Worm (Caenorhabditis elegans) whole organism, L3 larva: Measurements from ENCODE around the gene ZK105.13.

Source experiments
- R02D3.7 ChIP-seq: fragments of 150-350 bp; optimal IDR thresholded peaks from 2 replicates; lab custom pipeline; 2014; ENCODE audit warnings: missing biosample characterization, missing genetic modification characterization
- ama-1 ChIP-seq: fragments of 150-350 bp; optimal IDR thresholded peaks from 2 replicates; lab custom pipeline; 2018
- ceh-16 ChIP-seq: sonication (generic microtip); optimal IDR thresholded peaks from 2 replicates; lab custom pipeline; 2017; ENCODE audit warnings: missing biosample characterization, missing genetic modification characterization
- ceh-28 ChIP-seq: fragments of 150-350 bp; optimal IDR thresholded peaks from 2 replicates; lab custom pipeline; 2014; ENCODE audit warnings: missing biosample characterization, missing genetic modification reagents, missing genetic modification characterization
- ceh-9 ChIP-seq: sonication (generic microtip); optimal IDR thresholded peaks from 2 replicates; lab custom pipeline; 2018; ENCODE audit warnings: missing biosample characterization, missing genetic modification characterization
- egl-27 ChIP-seq: sonication (generic microtip); optimal IDR thresholded peaks from 4 replicates; lab custom pipeline; 2017; ENCODE audit warnings: missing biosample characterization, missing genetic modification reagents, missing genetic modification characterization
- egl-5 ChIP-seq: fragments of 150-350 bp; optimal IDR thresholded peaks from 2 replicates; lab custom pipeline; 2017; ENCODE audit warnings: missing biosample characterization, missing genetic modification reagents, missing genetic modification characterization, inconsistent platforms
- elt-2 ChIP-seq: sonication (generic microtip); optimal IDR thresholded peaks from 2 replicates; lab custom pipeline; 2016; ENCODE audit warnings: missing genetic modification reagents, mild to moderate bottlenecking, missing genetic modification characterization, missing compliant biosample characterization
- elt-3 ChIP-seq, 3 experiments: fragments of 150-350 bp in 1 of 3; sonication (generic microtip) in 2 of 3; optimal IDR thresholded peaks; 2 replicates in 2 of 3; 4 replicates in 1 of 3; lab custom pipeline; 2014 to 2017; ENCODE audit warnings: missing biosample characterization in 3 of 3, missing genetic modification characterization in 3 of 3
- fkh-10 ChIP-seq: sonication (generic microtip); optimal IDR thresholded peaks from 2 replicates; lab custom pipeline; 2017; ENCODE audit warnings: missing biosample characterization, missing genetic modification reagents, missing genetic modification characterization
- fos-1 ChIP-seq: fragments of 150-350 bp; optimal IDR thresholded peaks from 2 replicates; lab custom pipeline; 2014; ENCODE audit warnings: missing biosample characterization, missing genetic modification characterization
- hmg-11 ChIP-seq: sonication (generic microtip); optimal IDR thresholded peaks from 2 replicates; lab custom pipeline; 2016; ENCODE audit warnings: missing genetic modification characterization, missing compliant biosample characterization
- lin-15B ChIP-seq: fragments of 150-350 bp; optimal IDR thresholded peaks from 2 replicates; lab custom pipeline; 2014; ENCODE audit warnings: missing biosample characterization, missing genetic modification characterization
- lin-39 ChIP-seq: fragments of 150-350 bp; optimal IDR thresholded peaks from 2 replicates; lab custom pipeline; 2018; ENCODE audit warnings: missing biosample characterization, missing genetic modification reagents, missing genetic modification characterization
- lsy-12 ChIP-seq: sonication (generic microtip); optimal IDR thresholded peaks from 2 replicates; lab custom pipeline; 2016; ENCODE audit warnings: mild to moderate bottlenecking, missing genetic modification characterization, missing compliant biosample characterization
- mdl-1 ChIP-seq: fragments of 150-350 bp; optimal IDR thresholded peaks from 2 replicates; lab custom pipeline; 2014; ENCODE audit warnings: missing biosample characterization, missing genetic modification characterization
- mml-1 ChIP-seq: fragments of 150-350 bp; sonication (generic microtip); optimal IDR thresholded peaks from 3 replicates; lab custom pipeline; 2014; ENCODE audit warnings: missing biosample characterization, missing genetic modification characterization
- nfya-1 ChIP-seq: sonication (generic microtip); optimal IDR thresholded peaks from 2 replicates; lab custom pipeline; 2017; ENCODE audit warnings: missing genetic modification characterization, mild to moderate bottlenecking, missing compliant biosample characterization, antibody characterized with exemption, moderate library complexity; ENCODE audit not compliant: insufficient read depth
- nhr-11 ChIP-seq: fragments of 150-350 bp; optimal IDR thresholded peaks from 2 replicates; lab custom pipeline; 2014; ENCODE audit warnings: missing biosample characterization, missing genetic modification characterization
- nhr-12 ChIP-seq: fragments of 150-350 bp; optimal IDR thresholded peaks from 2 replicates; lab custom pipeline; 2014; ENCODE audit warnings: missing biosample characterization, missing genetic modification characterization
- nhr-23 ChIP-seq: fragments of 150-350 bp; optimal IDR thresholded peaks from 2 replicates; lab custom pipeline; 2014; ENCODE audit warnings: missing biosample characterization, missing genetic modification reagents, missing genetic modification characterization
- nhr-237 ChIP-seq: fragments of 150-350 bp; optimal IDR thresholded peaks from 2 replicates; lab custom pipeline; 2014; ENCODE audit warnings: missing biosample characterization, missing genetic modification characterization
- nhr-25 ChIP-seq: sonication (generic microtip); optimal IDR thresholded peaks from 2 replicates; lab custom pipeline; 2017; ENCODE audit warnings: missing biosample characterization, missing genetic modification characterization
- nhr-28 ChIP-seq: fragments of 150-350 bp; optimal IDR thresholded peaks from 2 replicates; lab custom pipeline; 2014; ENCODE audit warnings: missing biosample characterization, missing genetic modification characterization
- nhr-43 ChIP-seq: sonication (generic microtip); optimal IDR thresholded peaks from 2 replicates; lab custom pipeline; 2016; ENCODE audit warnings: mild to moderate bottlenecking, missing genetic modification characterization, missing compliant biosample characterization; ENCODE audit not compliant: poor library complexity, severe bottlenecking
- nhr-76 ChIP-seq: fragments of 150-350 bp; sonication (generic microtip); optimal IDR thresholded peaks from 5 replicates; lab custom pipeline; 2014; ENCODE audit warnings: missing biosample characterization, missing genetic modification characterization
- nhr-77 ChIP-seq: fragments of 150-350 bp; optimal IDR thresholded peaks from 2 replicates; lab custom pipeline; 2014; ENCODE audit warnings: missing biosample characterization, missing genetic modification characterization
- pqm-1 ChIP-seq: fragments of 150-350 bp; optimal IDR thresholded peaks from 2 replicates; lab custom pipeline; 2017; ENCODE audit warnings: missing biosample characterization, missing genetic modification characterization, inconsistent platforms
- sea-2 ChIP-seq: fragments of 150-350 bp; sonication (generic microtip); optimal IDR thresholded peaks from 4 replicates; lab custom pipeline; 2014; ENCODE audit warnings: missing biosample characterization, missing genetic modification reagents, missing genetic modification characterization
- skn-1 ChIP-seq: fragments of 150-350 bp; optimal IDR thresholded peaks from 2 replicates; lab custom pipeline; 2014; ENCODE audit warnings: missing biosample characterization, missing genetic modification characterization
- snpc-4 ChIP-seq: fragments of 150-350 bp; optimal IDR thresholded peaks from 2 replicates; lab custom pipeline; 2014; ENCODE audit warnings: missing biosample characterization, missing genetic modification characterization
- tbx-2 ChIP-seq: sonication (generic microtip); optimal IDR thresholded peaks from 2 replicates; lab custom pipeline; 2016; ENCODE audit warnings: mild to moderate bottlenecking, missing genetic modification characterization, missing compliant biosample characterization
- unc-39 ChIP-seq: sonication (generic microtip); optimal IDR thresholded peaks from 4 replicates; lab custom pipeline; 2017; ENCODE audit warnings: missing biosample characterization, missing genetic modification characterization
- unc-62 ChIP-seq: fragments of 150-350 bp; sonication (generic microtip); optimal IDR thresholded peaks from 4 replicates; lab custom pipeline; 2014; ENCODE audit warnings: missing biosample characterization, missing genetic modification reagents, missing genetic modification characterization
- ztf-11 ChIP-seq: fragments of 150-350 bp; optimal IDR thresholded peaks from 2 replicates; lab custom pipeline; 2014; ENCODE audit warnings: missing biosample characterization, missing genetic modification characterization
- ztf-4 ChIP-seq: fragments of 150-350 bp; optimal IDR thresholded peaks from 2 replicates; lab custom pipeline; 2014; ENCODE audit warnings: missing biosample characterization, missing genetic modification characterization

Gene ZK105.13

ce11 chrV:7744068-7744467, 31.1 kb upstream of the ZK105.13 start:
- no peak for TF ChIP-seq ceh-9 (tag; lab: Kevin White, UChicago)
- peak; percentile 98 for TF ChIP-seq elt-2 (tag; lab: Kevin White, UChicago)
- TF ChIP-seq, all 47 proteins: peak for 1

- TF ChIP-seq fos-1 (tag; lab: Kevin White, UChicago) (no peak), nhr-77 (no peak), nhr-25 (no peak), nhr-76 (tag; lab: Kevin White, UChicago) (no peak), ceh-16 (tag; lab: Kevin White, UChicago) (no peak), skn-1 (tag; lab: Kevin White, UChicago) (no peak), egl-27 (tag; lab: Kevin White, UChicago) (no peak), mdl-1 (tag; lab: Kevin White, UChicago) (no peak), elt-2 (tag; lab: Kevin White, UChicago) (no peak), nhr-43 (tag; lab: Kevin White, UChicago) (no peak), lin-39 (no peak), elt-3 (tag; optimal IDR thresholded peaks at IDR 0.05; lab: Kevin White, UChicago) (no peak), snpc-4 (tag; lab: Kevin White, UChicago) (no peak), nhr-23 (tag; lab: Kevin White, UChicago) (no peak), pqm-1 (tag; lab: Kevin White, UChicago) (no peak), nfya-1 (no peak), mml-1 (tag; lab: Kevin White, UChicago) (no peak), unc-39 (no peak), nhr-237 (tag; lab: Kevin White, UChicago) (no peak)
These were observed 29.6 kb upstream of the ZK105.13 start, which contains the start of gene fbxl-5 for ce11 chrV:7742485-7742959. TSS of gene fbxl-5 (plus strand) at chrV:7742909.

DNA sequence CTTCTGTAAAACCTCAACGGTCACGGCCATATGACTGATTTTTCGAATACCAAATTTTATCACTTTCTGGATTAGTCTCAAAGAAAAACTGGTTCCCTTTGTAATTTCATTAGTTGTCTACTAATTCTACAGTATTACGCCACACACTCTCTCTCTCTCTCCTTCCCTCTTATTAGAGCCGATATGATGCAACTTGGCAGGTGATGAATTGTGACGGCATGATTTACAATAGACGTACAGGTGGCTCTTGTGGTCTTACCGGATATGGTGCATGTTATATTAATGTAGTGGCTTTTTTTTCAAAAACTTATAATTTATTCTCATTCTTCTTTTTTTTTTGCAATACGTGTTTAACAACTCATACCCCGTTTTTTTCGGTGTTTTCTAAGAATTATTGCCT, 28.9 kb upstream of the ZK105.13 start:
- TF ChIP-seq ceh-28 (tag; lab: Kevin White, UChicago) (no peak), nhr-77 (no peak), ceh-9 (tag; lab: Kevin White, UChicago) (no peak), skn-1 (tag; lab: Kevin White, UChicago) (no peak), unc-39 (no peak), fkh-10 (no peak), elt-3 (tag; optimal IDR thresholded peaks at IDR 0.05; lab: Kevin White, UChicago) (no peak), sea-2 (GFP tag; lab: Kevin White, UChicago) (no peak), lin-15B (tag; lab: Kevin White, UChicago) (no peak), lsy-12 (tag; lab: Kevin White, UChicago) (no peak), unc-62 (GFP tag; lab: Kevin White, UChicago) (no peak), nhr-28 (tag; lab: Kevin White, UChicago) (no peak), ztf-11 (tag; lab: Kevin White, UChicago) (no peak), nhr-25 (no peak), snpc-4 (tag; lab: Kevin White, UChicago) (no peak)

DNA sequence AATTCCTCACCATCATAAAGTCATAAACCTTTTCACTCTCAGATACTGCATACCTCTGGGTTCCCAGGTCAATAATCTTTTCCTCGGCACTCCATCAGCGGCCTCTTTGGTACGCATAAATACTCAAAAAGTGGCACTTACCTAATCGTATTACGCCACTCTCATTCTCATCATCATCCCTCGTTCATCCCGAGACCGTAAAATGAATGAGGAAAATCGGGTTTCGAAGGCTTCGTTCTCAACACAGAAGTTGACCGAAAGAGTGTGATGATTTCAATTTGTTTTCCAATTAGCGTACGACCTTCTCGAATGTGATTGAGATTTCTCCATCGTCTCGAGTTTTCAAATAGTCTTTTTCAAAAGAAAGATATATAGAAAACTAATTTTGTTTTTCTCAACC, 27.0 kb upstream of the ZK105.13 start:
- TF ChIP-seq ztf-11 (tag; lab: Kevin White, UChicago) (no peak), lin-15B (tag; lab: Kevin White, UChicago) (no peak), ceh-16 (tag; lab: Kevin White, UChicago) (no peak), ceh-28 (tag; lab: Kevin White, UChicago) (no peak), lsy-12 (tag; lab: Kevin White, UChicago) (no peak), tbx-2 (no peak), R02D3.7 (tag; lab: Kevin White, UChicago) (no peak), nhr-76 (tag; lab: Kevin White, UChicago) (no peak), hmg-11 (tag; lab: Kevin White, UChicago) (no peak), nhr-12 (no peak), nhr-11 (no peak), egl-5 (tag; lab: Kevin White, UChicago) (no peak), nhr-28 (tag; lab: Kevin White, UChicago) (no peak), skn-1 (tag; lab: Kevin White, UChicago) (no peak), unc-39 (no peak), nhr-237 (tag; lab: Kevin White, UChicago) (no peak), ztf-4 (tag; lab: Kevin White, UChicago) (no peak), ama-1 (no peak), fos-1 (tag; lab: Kevin White, UChicago) (no peak), unc-62 (GFP tag; lab: Kevin White, UChicago) (no peak)
- TF ChIP-seq, all 47 proteins: peak for 0
